Worm (Caenorhabditis elegans) whole organism, early embryonic: ENCODE measurements around the gene srh-290.

Source experiments
- aly-1 ChIP-seq: sonication (generic microtip); optimal IDR thresholded peaks from 2 replicates; lab custom pipeline; 2016; ENCODE audit warnings: missing genetic modification characterization, missing compliant biosample characterization
- ama-1 ChIP-seq: fragments of 150-350 bp; optimal IDR thresholded peaks from 2 replicates; lab custom pipeline; 2014
- hnd-1 ChIP-seq: sonication (generic microtip); optimal IDR thresholded peaks from 2 replicates; lab custom pipeline; 2016; ENCODE audit warnings: missing genetic modification characterization, missing compliant biosample characterization
- pes-1 ChIP-seq: fragments of 200-800 bp; sonication (Bioruptor generic); IDR thresholded peaks from 2 replicates; pipeline ENCODE4 v1.3.6; 2022; ENCODE audit warnings: missing genetic modification reagents, missing genetic modification characterization, missing compliant biosample characterization
- scrt-1 ChIP-seq: fragments of 200-800 bp; sonication (Bioruptor generic); IDR thresholded peaks from 2 replicates; pipeline ENCODE4 v1.3.6; 2022; ENCODE audit warnings: missing genetic modification characterization, missing compliant biosample characterization
- tbx-11 ChIP-seq: fragments of 200-800 bp; sonication (Bioruptor generic); IDR thresholded peaks from 2 replicates; pipeline ENCODE4 v1.3.6; 2022; ENCODE audit warnings: missing genetic modification characterization, missing compliant biosample characterization
- tbx-37 ChIP-seq: fragments of 200-800 bp; sonication (Bioruptor generic); conservative IDR thresholded peaks from 2 replicates; pipeline ENCODE4 v1.3.6; 2022; ENCODE audit warnings: missing genetic modification reagents, missing genetic modification characterization, missing compliant biosample characterization
- tra-4 ChIP-seq: sonication (generic microtip); optimal IDR thresholded peaks from 2 replicates; lab custom pipeline; 2017; ENCODE audit warnings: missing genetic modification characterization, missing compliant biosample characterization

DNA sequence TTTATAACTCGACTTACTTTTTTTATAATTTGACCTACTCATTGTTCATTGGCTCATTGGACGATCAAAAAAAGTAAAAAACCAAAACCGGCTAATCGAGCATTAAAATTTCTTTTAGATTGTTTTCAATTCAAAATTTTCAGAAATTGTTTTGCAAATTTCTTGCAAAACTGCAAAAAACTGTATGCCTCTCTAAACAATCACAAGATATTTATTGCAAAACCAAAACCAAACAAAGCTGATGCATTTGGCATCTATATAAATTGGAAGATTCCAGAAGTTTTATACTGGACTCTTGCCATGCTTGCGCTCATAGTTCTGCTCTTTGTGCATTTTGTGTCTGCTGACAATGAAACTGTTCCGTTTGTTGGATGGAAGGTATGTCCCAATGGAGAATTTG, 12.7 kb upstream of the srh-290 start, which contains the start of gene C47A10.12:
- TF ChIP-seq aly-1 (tag; lab: Kevin White, UChicago): no peak
- no peak for TF ChIP-seq ama-1
- TF ChIP-seq hnd-1 (tag; lab: Kevin White, UChicago): no peak
- TF ChIP-seq tra-4 (tag; lab: Kevin White, UChicago): no peak
- no peak for TF ChIP-seq scrt-1 (GFP tag; lab: Robert Waterston, UW)
- TF ChIP-seq pes-1 (GFP tag; lab: Robert Waterston, UW): no peak
- TF ChIP-seq tbx-37 (GFP tag; lab: Robert Waterston, UW): no peak
- TF ChIP-seq tbx-11 (GFP tag; lab: Robert Waterston, UW): no peak
